Fruit fly (Drosophila melanogaster): ENCODE data around the gene chico.

Gene chico

dm6 chr2L:10222550-10223231 lies 24.2 kb downstream of the chico start, which contains the start of gene Bcs1 (continued):
- TF ChIP-seq mld (GFP tag; IDR thresholded peaks at IDR 0.05; ENCODE audit: partially characterized antibody) (no peak), kni (GFP tag; optimal IDR thresholded peaks at IDR 0.05) (no peak), CG11247 (GFP tag; IDR thresholded peaks at IDR 0.05) (no peak), CG2712 (tag; optimal IDR thresholded peaks at IDR 0.05) (peak; percentile 19), dimm (GFP tag; IDR thresholded peaks at IDR 0.05) (no peak), CG14710 (tag; optimal IDR thresholded peaks at IDR 0.05) (peak; percentile 15), gfzf (GFP tag; optimal IDR thresholded peaks at IDR 0.05) (peak; percentile 57), nerfin-1 (tag; optimal IDR thresholded peaks at IDR 0.05) (peak; percentile 21), Dip2 (GFP tag; IDR thresholded peaks at IDR 0.05) (no peak), Eip74EF (GFP tag; optimal IDR thresholded peaks at IDR 0.05) (no peak), Bteb2 (GFP tag; optimal IDR thresholded peaks at IDR 0.05) (no peak), HHEX (GFP tag; optimal IDR thresholded peaks at IDR 0.05) (no peak), salm (tag; optimal IDR thresholded peaks at IDR 0.05) (no peak), trem (tag; optimal IDR thresholded peaks at IDR 0.05) (peak; percentile 48), Gsc (GFP tag; IDR thresholded peaks at IDR 0.05) (no peak), grau (tag; optimal IDR thresholded peaks at IDR 0.05) (no peak), kah (GFP tag; optimal IDR thresholded peaks at IDR 0.05) (peak; percentile 91), scrt (GFP tag; optimal IDR thresholded peaks at IDR 0.05) (peak; percentile 15), sd (tag; optimal IDR thresholded peaks at IDR 0.05) (peak; percentile 27), lbe (GFP tag; optimal IDR thresholded peaks at IDR 0.05) (peak; percentile 62), Dp (GFP tag; optimal IDR thresholded peaks at IDR 0.05) (peak; percentile 26), CG4617 (GFP tag; optimal IDR thresholded peaks at IDR 0.05; ENCODE audit: borderline replicate concordance) (peak; percentile 8), BEAF-32 (GFP tag; optimal IDR thresholded peaks at IDR 0.05) (no peak), H15 (GFP tag; IDR thresholded peaks at IDR 0.05) (no peak), BtbVII (GFP tag; optimal IDR thresholded peaks at IDR 0.05) (no peak), Rfx (GFP tag; IDR thresholded peaks at IDR 0.05) (no peak), CrebB (tag; optimal IDR thresholded peaks at IDR 0.05) (no peak), twi (tag; optimal IDR thresholded peaks at IDR 0.05) (no peak), tx (GFP tag; optimal IDR thresholded peaks at IDR 0.05) (no peak), YL-1 (GFP tag; optimal IDR thresholded peaks at IDR 0.05) (peak; percentile 26), B-H1 (GFP tag; IDR thresholded peaks at IDR 0.05) (no peak), CG5245 (GFP tag; optimal IDR thresholded peaks at IDR 0.05) (no peak), CG10267 (tag; optimal IDR thresholded peaks at IDR 0.05) (peak; percentile 9), CG33213 (GFP tag; optimal IDR thresholded peaks at IDR 0.05) (no peak), so (GFP tag; IDR thresholded peaks at IDR 0.05) (no peak), CG13123 (GFP tag; optimal IDR thresholded peaks at IDR 0.05) (no peak), eve (GFP tag; optimal IDR thresholded peaks at IDR 0.05) (peak in 1 of 2 experiments; percentile 69), CG10366 (GFP tag; IDR thresholded peaks at IDR 0.05) (no peak), peb (GFP tag; IDR thresholded peaks at IDR 0.05) (no peak), CG30020 (tag; optimal IDR thresholded peaks at IDR 0.05) (peak; percentile 69), Sox102F (GFP tag; optimal IDR thresholded peaks at IDR 0.05) (no peak), HmgZ (tag; optimal IDR thresholded peaks at IDR 0.05) (no peak), CG16815 (GFP tag; optimal IDR thresholded peaks at IDR 0.05) (no peak), Jarid2 (GFP tag; optimal IDR thresholded peaks at IDR 0.05) (no peak), Poxn (GFP tag; IDR thresholded peaks at IDR 0.05) (no peak), CG2120 (GFP tag; optimal IDR thresholded peaks at IDR 0.05) (no peak), br (optimal IDR thresholded peaks at IDR 0.05) (no peak), gem (tag; optimal IDR thresholded peaks at IDR 0.05) (no peak), chm (GFP tag; IDR thresholded peaks at IDR 0.05) (no peak), Bdp1 (GFP tag; optimal IDR thresholded peaks at IDR 0.05) (no peak)
